Worm (Caenorhabditis elegans) whole organism, mixed stage, embryonic: ENCODE results near the gene F49E11.2.

Source experiments
- M03D4.4 ChIP-seq: sonication (generic microtip); optimal IDR thresholded peaks from 2 replicates; lab custom pipeline; 2017; ENCODE audit warnings: mild to moderate bottlenecking, missing genetic modification characterization, missing compliant biosample characterization
- bed-3 ChIP-seq: fragments of 200-800 bp; sonication (Bioruptor generic); optimal IDR thresholded peaks from 3 replicates; lab custom pipeline; 2018; ENCODE audit warnings: mild to moderate bottlenecking, missing genetic modification characterization, moderate library complexity, missing compliant biosample characterization
- blmp-1 ChIP-seq: fragments of 150-350 bp; optimal IDR thresholded peaks from 2 replicates; lab custom pipeline; 2014; ENCODE audit warnings: missing biosample characterization, missing genetic modification characterization
- ceh-39 ChIP-seq: fragments of 150-350 bp; optimal IDR thresholded peaks from 2 replicates; lab custom pipeline; 2014; ENCODE audit warnings: missing biosample characterization, missing genetic modification characterization
- ceh-83 ChIP-seq: fragments of 200-800 bp; sonication (Bioruptor generic); optimal IDR thresholded peaks from 2 replicates; lab custom pipeline; 2018; ENCODE audit warnings: mild to moderate bottlenecking, missing genetic modification characterization, missing compliant biosample characterization
- ces-1 ChIP-seq: fragments of 150-350 bp; optimal IDR thresholded peaks from 2 replicates; lab custom pipeline; 2014; ENCODE audit warnings: missing biosample characterization, missing genetic modification reagents, missing genetic modification characterization
- cnd-1 ChIP-seq: fragments of 200-800 bp; sonication (Bioruptor generic); optimal IDR thresholded peaks from 2 replicates; lab custom pipeline; 2018; ENCODE audit warnings: mild to moderate bottlenecking, missing genetic modification characterization, missing compliant biosample characterization
- drap-1 ChIP-seq: fragments of 200-800 bp; sonication (Bioruptor generic); optimal IDR thresholded peaks from 3 replicates; lab custom pipeline; 2018; ENCODE audit warnings: mild to moderate bottlenecking, missing genetic modification characterization, missing compliant biosample characterization
- elt-1 ChIP-seq: sonication (generic microtip); optimal IDR thresholded peaks from 2 replicates; lab custom pipeline; 2017; ENCODE audit warnings: missing genetic modification characterization, mild to moderate bottlenecking, missing compliant biosample characterization, antibody characterized with exemption, moderate library complexity, borderline replicate concordance; ENCODE audit not compliant: insufficient read depth
- elt-3 ChIP-seq: fragments of 150-350 bp; optimal IDR thresholded peaks from 2 replicates; lab custom pipeline; 2014; ENCODE audit warnings: missing biosample characterization, missing genetic modification characterization
- flh-1 ChIP-seq: fragments of 200-800 bp; sonication (Bioruptor generic); optimal IDR thresholded peaks from 2 replicates; lab custom pipeline; 2018; ENCODE audit warnings: mild to moderate bottlenecking, missing genetic modification characterization, moderate library complexity, missing compliant biosample characterization
- ham-2 ChIP-seq: fragments of 200-800 bp; sonication (Bioruptor generic); optimal IDR thresholded peaks from 2 replicates; lab custom pipeline; 2018; ENCODE audit warnings: mild to moderate bottlenecking, missing genetic modification characterization, missing compliant biosample characterization
- hlh-1 ChIP-seq: fragments of 150-350 bp; optimal IDR thresholded peaks from 2 replicates; lab custom pipeline; 2014; ENCODE audit warnings: missing biosample characterization, missing genetic modification reagents, missing genetic modification characterization
- lin-13 ChIP-seq: fragments of 150-350 bp; optimal IDR thresholded peaks from 2 replicates; lab custom pipeline; 2014; ENCODE audit warnings: missing biosample characterization, missing genetic modification characterization
- lin-32 ChIP-seq: fragments of 200-800 bp; sonication (Bioruptor generic); optimal IDR thresholded peaks from 2 replicates; lab custom pipeline; 2018; ENCODE audit warnings: mild to moderate bottlenecking, missing genetic modification characterization, missing compliant biosample characterization
- lsy-2 ChIP-seq: fragments of 150-350 bp; optimal IDR thresholded peaks from 2 replicates; lab custom pipeline; 2014; ENCODE audit warnings: missing biosample characterization, missing genetic modification characterization
- mab-5 ChIP-seq: fragments of 150-350 bp; optimal IDR thresholded peaks from 2 replicates; lab custom pipeline; 2014; ENCODE audit warnings: missing biosample characterization, missing genetic modification characterization
- mls-2 ChIP-seq: sonication (generic microtip); optimal IDR thresholded peaks from 2 replicates; lab custom pipeline; 2016; ENCODE audit warnings: mild to moderate bottlenecking, missing genetic modification characterization, moderate library complexity, missing compliant biosample characterization
- nhr-12 ChIP-seq: fragments of 150-350 bp; optimal IDR thresholded peaks from 2 replicates; lab custom pipeline; 2014; ENCODE audit warnings: missing biosample characterization, missing genetic modification characterization
- nhr-2 ChIP-seq: fragments of 150-350 bp; optimal IDR thresholded peaks from 2 replicates; lab custom pipeline; 2014; ENCODE audit warnings: missing biosample characterization, missing genetic modification characterization
- nhr-237 ChIP-seq: fragments of 150-350 bp; optimal IDR thresholded peaks from 2 replicates; lab custom pipeline; 2014; ENCODE audit warnings: missing biosample characterization, missing genetic modification characterization
- nhr-28 ChIP-seq: fragments of 150-350 bp; optimal IDR thresholded peaks from 2 replicates; lab custom pipeline; 2014; ENCODE audit warnings: missing biosample characterization, missing genetic modification characterization
- nhr-76 ChIP-seq: sonication (generic microtip); optimal IDR thresholded peaks from 2 replicates; lab custom pipeline; 2017; ENCODE audit warnings: missing biosample characterization, missing genetic modification characterization
- pha-4 ChIP-seq: fragments of 150-350 bp; optimal IDR thresholded peaks from 2 replicates; lab custom pipeline; 2018; ENCODE audit warnings: missing biosample characterization, missing genetic modification reagents, missing genetic modification characterization
- sem-2 ChIP-seq: fragments of 200-800 bp; sonication (Bioruptor generic); optimal IDR thresholded peaks from 2 replicates; lab custom pipeline; 2018; ENCODE audit warnings: mild to moderate bottlenecking, missing genetic modification characterization, missing compliant biosample characterization
- snpc-4 ChIP-seq: fragments of 150-350 bp; optimal IDR thresholded peaks from 2 replicates; lab custom pipeline; 2014; ENCODE audit warnings: missing biosample characterization, missing genetic modification characterization
- sptf-1 ChIP-seq: sonication (generic microtip); optimal IDR thresholded peaks from 2 replicates; lab custom pipeline; 2017; ENCODE audit warnings: mild to moderate bottlenecking, missing genetic modification characterization, moderate library complexity, missing compliant biosample characterization
- tbx-8 ChIP-seq: fragments of 200-800 bp; sonication (Bioruptor generic); optimal IDR thresholded peaks from 2 replicates; lab custom pipeline; 2018; ENCODE audit warnings: mild to moderate bottlenecking, missing genetic modification characterization, moderate library complexity, missing compliant biosample characterization
- unc-120 ChIP-seq: sonication (generic microtip); optimal IDR thresholded peaks from 2 replicates; lab custom pipeline; 2017; ENCODE audit warnings: missing genetic modification characterization, missing compliant biosample characterization; ENCODE audit not compliant: poor library complexity, severe bottlenecking
- unc-39 ChIP-seq: fragments of 150-350 bp; optimal IDR thresholded peaks from 2 replicates; lab custom pipeline; 2014; ENCODE audit warnings: missing biosample characterization, missing genetic modification characterization
- zip-8 ChIP-seq: fragments of 150-350 bp; optimal IDR thresholded peaks from 2 replicates; lab custom pipeline; 2014; ENCODE audit warnings: missing biosample characterization, missing genetic modification characterization
- ztf-11 ChIP-seq: fragments of 150-350 bp; optimal IDR thresholded peaks from 2 replicates; lab custom pipeline; 2014; ENCODE audit warnings: missing biosample characterization, missing genetic modification characterization

F49E11.2 gene

ce11 chrIV:13080185-13080584 lies 41.4 kb upstream of the F49E11.2 start:
- no peak for TF ChIP-seq cnd-1 (tag; lab: Kevin White, UChicago)
- no peak for TF ChIP-seq ceh-39 (tag; lab: Kevin White, UChicago)
- no peak for TF ChIP-seq elt-1 (tag; lab: Kevin White, UChicago)
- no peak for TF ChIP-seq sptf-1
- TF ChIP-seq unc-120: no peak
- TF ChIP-seq ces-1: no peak
- no peak for TF ChIP-seq nhr-28 (tag; lab: Kevin White, UChicago)
- TF ChIP-seq ham-2: no peak
- no peak for TF ChIP-seq pha-4 (tag; lab: Kevin White, UChicago)
- TF ChIP-seq snpc-4: no peak
- TF ChIP-seq nhr-237: no peak
- no peak for TF ChIP-seq lsy-2 (tag; lab: Kevin White, UChicago)
- TF ChIP-seq ztf-11 (tag; lab: Kevin White, UChicago): no peak

DNA sequence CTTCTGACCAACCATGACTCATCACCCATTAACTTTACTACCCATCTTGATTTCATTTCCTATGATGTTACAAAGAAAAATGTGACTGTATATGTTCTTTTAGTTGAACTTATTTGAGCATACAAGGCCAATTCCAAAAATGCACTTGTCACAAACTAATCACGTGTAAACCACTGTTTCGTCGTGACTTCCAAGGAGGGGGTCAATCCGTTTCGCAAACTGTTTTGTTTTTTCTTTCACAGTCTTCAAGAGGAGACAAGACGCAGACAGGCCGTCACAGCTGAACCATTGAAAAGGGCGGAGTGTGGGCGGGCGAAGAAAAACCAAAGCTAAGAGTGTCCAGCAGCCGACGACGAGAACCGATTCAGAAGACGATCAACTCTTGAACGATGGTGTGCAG lies 40.3 kb upstream of the F49E11.2 start, which contains the start of gene C39E9.8:
Gene C39E9.8 (plus strand): TSS at position 328 of the 400 bp plus-strand sequence.
- TF ChIP-seq hlh-1 (no peak), nhr-237 (no peak), mab-5 (tag; lab: Kevin White, UChicago) (no peak), lin-13 (tag; lab: Kevin White, UChicago) (no peak), ztf-11 (tag; lab: Kevin White, UChicago) (no peak), pha-4 (tag; lab: Kevin White, UChicago) (no peak), ceh-39 (tag; lab: Kevin White, UChicago) (no peak), lin-32 (GFP tag; lab: Kevin White, UChicago) (no peak), nhr-28 (tag; lab: Kevin White, UChicago) (no peak), snpc-4 (no peak), zip-8 (tag; lab: Kevin White, UChicago) (no peak), tbx-8 (GFP tag; lab: Kevin White, UChicago) (no peak), nhr-12 (no peak), ham-2 (no peak), blmp-1 (tag; lab: Kevin White, UChicago) (no peak)
- TF ChIP-seq, all 35 proteins: peak for 0

DNA sequence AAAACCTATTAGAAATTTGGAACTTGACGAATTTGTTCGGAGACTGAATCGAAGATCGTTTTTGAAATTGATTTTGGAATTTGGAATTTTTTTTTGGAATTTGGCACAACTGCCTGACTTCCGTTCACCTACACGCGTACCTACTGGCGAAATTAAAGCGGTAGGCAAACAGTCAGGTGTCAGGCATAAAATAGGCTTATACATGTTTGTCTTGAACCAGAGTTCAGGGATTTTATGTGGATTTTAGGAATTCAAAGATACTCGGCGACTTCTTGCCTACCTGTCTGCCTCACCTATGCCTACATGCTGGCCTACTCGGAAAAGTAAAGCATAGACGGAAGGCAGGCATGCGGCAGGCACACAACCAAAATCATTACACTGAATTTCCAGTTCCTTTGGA lies 39.6 kb upstream of the F49E11.2 start:
- TF ChIP-seq bed-3 (GFP tag; lab: Kevin White, UChicago) (no peak), unc-39 (no peak), tbx-8 (GFP tag; lab: Kevin White, UChicago) (no peak)

DNA sequence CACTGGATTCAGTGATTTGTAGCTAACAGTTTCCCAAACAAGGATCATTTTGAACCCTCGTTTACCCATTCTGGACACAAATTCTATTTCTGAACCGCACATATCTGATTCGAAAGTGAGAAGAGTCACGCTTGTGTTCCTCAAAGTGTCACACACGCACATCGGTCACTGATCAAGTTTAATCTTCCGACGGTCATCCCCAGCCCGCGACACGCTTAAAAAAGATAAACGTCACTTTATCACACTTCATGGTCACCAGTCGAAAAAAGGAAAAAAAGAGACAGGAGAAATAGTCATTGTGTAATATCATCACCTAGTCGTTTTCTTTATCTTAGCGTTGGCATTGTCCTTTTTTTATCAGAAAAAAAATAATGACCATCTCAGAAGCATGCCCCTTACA lies 38.9 kb upstream of the F49E11.2 start:
- TF ChIP-seq hlh-1: no peak
- no peak for TF ChIP-seq ham-2
- no peak for TF ChIP-seq ceh-83
- TF ChIP-seq cnd-1 (tag; lab: Kevin White, UChicago): no peak
- no peak for TF ChIP-seq elt-3
- TF ChIP-seq lin-13 (tag; lab: Kevin White, UChicago): no peak
- no peak for TF ChIP-seq nhr-237
- TF ChIP-seq mls-2 (tag; lab: Kevin White, UChicago): no peak
- TF ChIP-seq nhr-12: no peak
- TF ChIP-seq elt-1 (tag; lab: Kevin White, UChicago): no peak
- no peak for TF ChIP-seq sem-2 (GFP tag; lab: Kevin White, UChicago)
- TF ChIP-seq pha-4 (tag; lab: Kevin White, UChicago): no peak

ce11 chrIV:13076620-13077019 lies 37.8 kb upstream of the F49E11.2 start, which contains the start of gene C39E9.7:
C39E9.7 (minus strand) TSS chrIV:13076720.
- TF ChIP-seq mls-2 (tag; lab: Kevin White, UChicago) (no peak), drap-1 (GFP tag; lab: Kevin White, UChicago) (no peak), ceh-83 (no peak), unc-120 (no peak), flh-1 (GFP tag; lab: Kevin White, UChicago) (no peak), nhr-76 (tag; lab: Kevin White, UChicago) (no peak), ces-1 (no peak), elt-3 (no peak), nhr-12 (no peak), M03D4.4 (tag; lab: Kevin White, UChicago) (no peak), unc-39 (no peak), hlh-1 (no peak), tbx-8 (GFP tag; lab: Kevin White, UChicago) (no peak), nhr-237 (no peak), snpc-4 (no peak), nhr-28 (tag; lab: Kevin White, UChicago) (no peak), nhr-2 (tag; lab: Kevin White, UChicago) (no peak), blmp-1 (tag; lab: Kevin White, UChicago) (no peak), lin-32 (GFP tag; lab: Kevin White, UChicago) (no peak)
- TF ChIP-seq, all 35 proteins: peak for 0
